Worm (Caenorhabditis elegans): ENCODE measurements around the gene K09D9.3.

Gene K09D9.3

DNA sequence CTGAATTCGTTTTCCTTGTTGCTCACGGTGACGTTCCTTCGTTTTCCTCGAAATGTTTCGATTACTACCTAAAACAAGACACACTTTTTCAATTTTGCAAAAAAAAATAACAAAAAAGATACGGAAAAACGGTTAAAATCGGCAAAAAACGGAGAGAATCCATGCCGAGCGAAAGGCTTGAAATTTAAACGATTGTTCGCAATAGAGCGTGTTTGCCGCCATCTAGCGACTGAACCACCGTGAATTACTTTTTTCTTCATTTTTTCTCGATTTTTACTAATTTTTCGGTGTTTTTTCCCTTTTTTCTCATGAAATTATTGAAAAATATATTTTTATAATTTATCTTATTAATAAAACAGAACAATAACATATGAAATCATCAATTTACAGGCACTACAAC is 46.9 kb downstream of the K09D9.3 start:
- TF ChIP-seq lsy-2 (tag; optimal IDR thresholded peaks at IDR 0.05) = peak in 1 of 2 experiments; percentile 13

DNA sequence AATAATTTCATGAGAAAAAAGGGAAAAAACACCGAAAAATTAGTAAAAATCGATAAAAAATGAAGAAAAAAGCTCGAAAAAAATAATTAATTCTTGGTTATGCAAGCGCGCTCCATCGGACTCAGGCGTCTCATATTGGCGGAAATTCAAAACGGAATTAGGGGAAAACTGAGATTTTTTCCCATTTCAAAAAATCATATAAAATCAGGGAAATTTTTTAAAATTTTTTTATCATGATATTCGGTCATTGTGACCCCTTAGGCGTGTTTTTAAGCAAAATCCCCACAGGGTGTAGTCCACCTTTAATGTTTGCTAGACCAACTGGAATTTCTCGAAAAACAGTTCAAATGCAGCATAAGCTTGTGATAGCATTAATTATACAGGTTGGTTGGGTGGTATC is 48.6 kb downstream of the K09D9.3 start:
- TF ChIP-seq efl-1 (optimal IDR thresholded peaks at IDR 0.05) = peak in 1 of 2 experiments; percentile 68
- peak; percentile 57 to 95 for TF ChIP-seq efl-1 (GFP tag; optimal IDR thresholded peaks at IDR 0.05 in 1 of 2)
- TF ChIP-seq dpl-1 (GFP tag; optimal IDR thresholded peaks at IDR 0.05) = peak in 1 of 3 experiments; percentile 36

All from whole organism, L1 larva.